Worm (Caenorhabditis elegans): ENCODE results near the gene srz-38.

Gene srz-38

ce11 chrIV:16381933-16382591 is 46.9 kb downstream of the srz-38 start, which contains the start of gene Y7A9D.1 (continued):
- no peak for TF ChIP-seq efl-1 (GFP tag; optimal IDR thresholded peaks at IDR 0.05)
- TF ChIP-seq tbp1 (GFP tag; optimal IDR thresholded peaks at IDR 0.05) = peak; percentile 97
- no peak for TF ChIP-seq unc-62 (GFP tag; optimal IDR thresholded peaks at IDR 0.05)
- TF ChIP-seq gei-17 (GFP tag; optimal IDR thresholded peaks at IDR 0.05) = no peak
- no peak for TF ChIP-seq hlh-26 (GFP tag; conservative IDR thresholded peaks at IDR 0.05)
- no peak for TF ChIP-seq sea-2 (GFP tag; IDR thresholded peaks at IDR 0.05)
- TF ChIP-seq ztf-25 (GFP tag; IDR thresholded peaks at IDR 0.05) = no peak
- TF ChIP-seq madf-3 (GFP tag; IDR thresholded peaks at IDR 0.05) = peak; percentile 43; the same call in 1 of the 2 replicates
- TF ChIP-seq T07F8.4 (tag; optimal IDR thresholded peaks at IDR 0.05) = peak; percentile 42
- TF ChIP-seq F22D6.2 (tag; optimal IDR thresholded peaks at IDR 0.05) = no peak
- no peak for TF ChIP-seq cebp-2 (GFP tag; IDR thresholded peaks at IDR 0.05)
- no peak; the same call in 1 of the 2 replicates for TF ChIP-seq nfyb-1 (GFP tag; IDR thresholded peaks at IDR 0.05)
- no peak for TF ChIP-seq zim-3 (tag; optimal IDR thresholded peaks at IDR 0.05)
- peak; percentile 66 for TF ChIP-seq ekl-4 (GFP tag; IDR thresholded peaks at IDR 0.05)
- TF ChIP-seq ets-4 (GFP tag; optimal IDR thresholded peaks at IDR 0.05) = no peak
- peak; percentile 53 for TF ChIP-seq F49E8.2 (tag; optimal IDR thresholded peaks at IDR 0.05; ENCODE audit: insufficient read depth)
- TF ChIP-seq mes-4 (tag; optimal IDR thresholded peaks at IDR 0.05) = peak; percentile 33
- peak; percentile 92 for TF ChIP-seq B0261.1 (tag; optimal IDR thresholded peaks at IDR 0.05)

- TF ChIP-seq attf-6 (GFP tag; IDR thresholded peaks at IDR 0.05) (peak; percentile 64; the same call in 1 of the 2 replicates), F57C9.4 (tag; optimal IDR thresholded peaks at IDR 0.05) (no peak), snpc-4 (GFP tag; optimal IDR thresholded peaks at IDR 0.05) (no peak), snpc-4 (tag; optimal IDR thresholded peaks at IDR 0.05) (peak in 2 of 4 experiments; percentile 78 to 94), mcd-1 (GFP tag; IDR thresholded peaks at IDR 0.05) (0 out of 2 replicates have a peak, but pooled peaks have one; percentile 22)
Measured at ce11 chrIV:16384665-16385064, 49.5 kb downstream of the srz-38 start.
